Fruit fly (Drosophila melanogaster) whole organism, embryonic: ENCODE results near the gene UQCR-C2.

ENCODE experiments used
- CG10147 ChIP-seq: fragments of 200-800 bp; sonication (Bioruptor generic); optimal IDR thresholded peaks from 2 replicates; lab custom pipeline; 2019; ENCODE audit warnings: missing biosample characterization, mild to moderate bottlenecking, missing genetic modification characterization, moderate library complexity
- CG10274 ChIP-seq: fragments of 200-800 bp; sonication (Bioruptor generic); optimal IDR thresholded peaks from 3 replicates; lab custom pipeline; 2017; ENCODE audit warnings: missing biosample characterization, mild to moderate bottlenecking, missing genetic modification characterization
- CG11696 ChIP-seq: fragments of 200-800 bp; sonication (Bioruptor generic); IDR thresholded peaks from 2 replicates; pipeline ENCODE4 v1.3.6; 2022; ENCODE audit warnings: missing biosample characterization, missing genetic modification characterization
- CG13296 ChIP-seq: fragments of 200-800 bp; sonication (Bioruptor generic); optimal IDR thresholded peaks from 3 replicates; lab custom pipeline; 2018; ENCODE audit warnings: missing biosample characterization, mild to moderate bottlenecking, missing genetic modification characterization
- CG14014 ChIP-seq: fragments of 200-800 bp; sonication (Bioruptor generic); IDR thresholded peaks from 2 replicates; pipeline ENCODE4 v1.3.6; 2022; ENCODE audit warnings: missing biosample characterization, missing genetic modification characterization
- CG14050 ChIP-seq: fragments of 200-800 bp; sonication (Bioruptor generic); IDR thresholded peaks from 3 replicates; pipeline ENCODE4 v1.3.6; 2022; ENCODE audit warnings: missing biosample characterization, missing genetic modification characterization
- CG17186 ChIP-seq: fragments of 200-800 bp; sonication (Bioruptor generic); optimal IDR thresholded peaks from 3 replicates; lab custom pipeline; 2017; ENCODE audit warnings: missing biosample characterization, missing genetic modification reagents, missing genetic modification characterization
- CG17612 ChIP-seq: fragments of 200-800 bp; sonication (Bioruptor generic); IDR thresholded peaks from 2 replicates; pipeline ENCODE4 v1.3.6; 2022; ENCODE audit warnings: missing biosample characterization, missing genetic modification characterization
- CG17802 ChIP-seq: fragments of 200-800 bp; sonication (Bioruptor generic); optimal IDR thresholded peaks from 2 replicates; lab custom pipeline; 2018; ENCODE audit warnings: missing biosample characterization, mild to moderate bottlenecking, missing genetic modification characterization, moderate library complexity
- CG2129 ChIP-seq: fragments of 200-800 bp; sonication (Bioruptor generic); IDR thresholded peaks from 2 replicates; pipeline ENCODE4 v1.3.6; 2022; ENCODE audit warnings: missing biosample characterization, missing genetic modification characterization; ENCODE audit not compliant: partially characterized antibody
- CG2889 ChIP-seq: fragments of 200-800 bp; sonication (Bioruptor generic); IDR thresholded peaks from 3 replicates; pipeline ENCODE4 v1.3.6; 2022; ENCODE audit warnings: missing biosample characterization, missing genetic modification characterization
- CG32532 ChIP-seq: fragments of 200-800 bp; sonication (Bioruptor generic); IDR thresholded peaks from 2 replicates; pipeline ENCODE4 v1.3.6; 2022; ENCODE audit warnings: missing biosample characterization, missing genetic modification characterization
- CG3407 ChIP-seq: fragments of 200-800 bp; sonication (Bioruptor generic); optimal IDR thresholded peaks from 2 replicates; lab custom pipeline; 2018; ENCODE audit warnings: missing biosample characterization, mild to moderate bottlenecking, missing genetic modification characterization
- CG4360 ChIP-seq: fragments of 200-800 bp; sonication (Bioruptor generic); IDR thresholded peaks from 2 replicates; pipeline ENCODE4 v1.3.6; 2022; ENCODE audit warnings: missing biosample characterization, missing genetic modification characterization
- CG6254 ChIP-seq: fragments of 200-800 bp; sonication (Bioruptor generic); optimal IDR thresholded peaks from 3 replicates; lab custom pipeline; 2017; ENCODE audit warnings: mild to moderate bottlenecking, missing biosample characterization, missing genetic modification reagents, missing genetic modification characterization
- CG7963 ChIP-seq: fragments of 200-800 bp; sonication (Bioruptor generic); IDR thresholded peaks from 3 replicates; pipeline ENCODE4 v1.3.6; 2022; ENCODE audit warnings: missing biosample characterization, missing genetic modification characterization; ENCODE audit not compliant: partially characterized antibody
- CG9215 ChIP-seq: fragments of 200-800 bp; sonication (Bioruptor generic); IDR thresholded peaks from 2 replicates; pipeline ENCODE4 v1.3.6; 2022; ENCODE audit warnings: missing biosample characterization, missing genetic modification characterization
- Chrac-16 ChIP-seq: fragments of 200-800 bp; sonication (Bioruptor generic); optimal IDR thresholded peaks from 3 replicates; lab custom pipeline; 2016; ENCODE audit warnings: missing biosample characterization, missing genetic modification characterization
- Dfd ChIP-seq, 2 experiments: fragments of >200 bp; optimal IDR thresholded peaks; 2 replicates each; lab custom pipeline; 2017; ENCODE audit warnings: missing biosample characterization in 2 of 2, missing genetic modification characterization in 2 of 2
- Dref ChIP-seq: fragments of 200-800 bp; sonication (Bioruptor generic); IDR thresholded peaks from 2 replicates; pipeline ENCODE4 v1.3.6; 2022; ENCODE audit warnings: missing biosample characterization, missing genetic modification characterization
- Fer3 ChIP-seq: fragments of 200-800 bp; sonication (Bioruptor generic); optimal IDR thresholded peaks from 2 replicates; lab custom pipeline; 2018; ENCODE audit warnings: missing biosample characterization, mild to moderate bottlenecking, missing genetic modification characterization, moderate library complexity
- Gsc ChIP-seq: fragments of 200-800 bp; sonication (Bioruptor generic); IDR thresholded peaks from 2 replicates; pipeline ENCODE4 v1.3.6; 2022; ENCODE audit warnings: missing biosample characterization, missing genetic modification characterization
- HLH54F ChIP-seq: fragments of 200-800 bp; sonication (Bioruptor generic); optimal IDR thresholded peaks from 3 replicates; lab custom pipeline; 2016; ENCODE audit warnings: missing biosample characterization, missing genetic modification characterization
- HmgZ ChIP-seq: fragments of 200-800 bp; sonication (Bioruptor generic); optimal IDR thresholded peaks from 2 replicates; lab custom pipeline; 2018; ENCODE audit warnings: missing biosample characterization, mild to moderate bottlenecking, missing genetic modification characterization
- Lim3 ChIP-seq: fragments of 200-800 bp; sonication (Bioruptor generic); IDR thresholded peaks from 2 replicates; pipeline ENCODE4 v1.3.6; 2022; ENCODE audit warnings: missing biosample characterization, missing genetic modification characterization
- NC2β ChIP-seq: fragments of 200-800 bp; sonication (Bioruptor generic); optimal IDR thresholded peaks from 2 replicates; lab custom pipeline; 2016; ENCODE audit warnings: missing biosample characterization, missing genetic modification characterization
- NFAT ChIP-seq: fragments of 200-800 bp; sonication (Bioruptor generic); IDR thresholded peaks from 2 replicates; pipeline ENCODE4 v1.3.6; 2022; ENCODE audit warnings: missing biosample characterization, missing genetic modification characterization
- Rfx ChIP-seq: fragments of 200-800 bp; sonication (Bioruptor generic); IDR thresholded peaks from 2 replicates; pipeline ENCODE4 v1.3.6; 2022; ENCODE audit warnings: missing biosample characterization, missing genetic modification characterization
- Taf1 ChIP-seq: fragments of 200-800 bp; sonication (Bioruptor generic); IDR thresholded peaks from 2 replicates; pipeline ENCODE4 v1.3.6; 2022; ENCODE audit warnings: missing biosample characterization, missing genetic modification characterization
- caup ChIP-seq: fragments of 200-800 bp; sonication (Bioruptor generic); optimal IDR thresholded peaks from 3 replicates; lab custom pipeline; 2017; ENCODE audit warnings: missing biosample characterization, mild to moderate bottlenecking, missing genetic modification characterization, moderate library complexity; ENCODE audit not compliant: severe bottlenecking
- cg ChIP-seq: fragments of 200-800 bp; sonication (Bioruptor generic); optimal IDR thresholded peaks from 3 replicates; lab custom pipeline; 2019; ENCODE audit warnings: missing biosample characterization, mild to moderate bottlenecking, missing genetic modification characterization, moderate library complexity
- ci ChIP-seq: fragments of 200-800 bp; sonication (Bioruptor generic); IDR thresholded peaks from 3 replicates; pipeline ENCODE4 v1.3.6; 2022; ENCODE audit warnings: missing biosample characterization, missing genetic modification characterization
- corto ChIP-seq: fragments of 200-800 bp; sonication (Bioruptor generic); optimal IDR thresholded peaks from 2 replicates; lab custom pipeline; 2016; ENCODE audit warnings: missing biosample characterization, mild to moderate bottlenecking, missing genetic modification characterization, moderate library complexity
- fd96Cb ChIP-seq: fragments of 200-800 bp; sonication (Bioruptor generic); optimal IDR thresholded peaks from 2 replicates; lab custom pipeline; 2018; ENCODE audit warnings: missing biosample characterization, mild to moderate bottlenecking, missing genetic modification characterization, moderate library complexity
- fru ChIP-seq: fragments of >200 bp; optimal IDR thresholded peaks from 2 replicates; lab custom pipeline; 2017
- ftz-f1 ChIP-seq: fragments of 200-800 bp; sonication (Bioruptor generic); optimal IDR thresholded peaks from 2 replicates; lab custom pipeline; 2016; ENCODE audit warnings: missing biosample characterization, missing genetic modification characterization
- fu2 ChIP-seq: fragments of 200-800 bp; sonication (Bioruptor generic); optimal IDR thresholded peaks from 2 replicates; lab custom pipeline; 2016; ENCODE audit warnings: missing biosample characterization, missing genetic modification characterization
- gcm2 ChIP-seq: fragments of 200-800 bp; sonication (Bioruptor generic); optimal IDR thresholded peaks from 2 replicates; lab custom pipeline; 2016; ENCODE audit warnings: missing biosample characterization, missing genetic modification characterization
- inv ChIP-seq: fragments of 200-800 bp; sonication (Bioruptor generic); IDR thresholded peaks from 2 replicates; pipeline ENCODE4 v1.3.6; 2022; ENCODE audit warnings: missing biosample characterization, missing genetic modification characterization; ENCODE audit not compliant: partially characterized antibody
- lmd ChIP-seq: fragments of 200-800 bp; sonication (Bioruptor generic); IDR thresholded peaks from 2 replicates; pipeline ENCODE4 v1.3.6; 2022; ENCODE audit warnings: missing biosample characterization, missing genetic modification characterization
- pb ChIP-seq: fragments of 200-800 bp; sonication (Bioruptor generic); optimal IDR thresholded peaks from 3 replicates; lab custom pipeline; 2016; ENCODE audit warnings: missing biosample characterization, missing genetic modification characterization
- pita ChIP-seq: fragments of 200-800 bp; sonication (Bioruptor generic); optimal IDR thresholded peaks from 2 replicates; lab custom pipeline; 2017; ENCODE audit warnings: missing biosample characterization, mild to moderate bottlenecking, missing genetic modification characterization
- prd ChIP-seq, 3 experiments: fragments of >200 bp in 2 of 3; fragments of 200-800 bp in 1 of 3; sonication (Bioruptor generic) in 1 of 3; optimal IDR thresholded peaks in 2 of 3; IDR thresholded peaks in 1 of 3; 2 replicates in 2 of 3; 3 replicates in 1 of 3; pipeline versions ENCODE4 v1.3.6 to Lab custom; 2017 to 2022; ENCODE audit warnings: missing biosample characterization in 1 of 3, missing genetic modification characterization in 1 of 3
- pros ChIP-seq: fragments of 200-800 bp; sonication (Bioruptor generic); optimal IDR thresholded peaks from 3 replicates; lab custom pipeline; 2019; ENCODE audit warnings: missing biosample characterization, mild to moderate bottlenecking, missing genetic modification characterization, moderate library complexity
- pum ChIP-seq: fragments of 200-800 bp; sonication (Bioruptor generic); optimal IDR thresholded peaks from 2 replicates; lab custom pipeline; 2016; ENCODE audit warnings: missing biosample characterization, missing genetic modification characterization
- sc ChIP-seq, 3 experiments: fragments of >200 bp in 2 of 3; fragments of 200-800 bp in 1 of 3; sonication (Bioruptor generic) in 1 of 3; optimal IDR thresholded peaks; 2 replicates in 2 of 3; 3 replicates in 1 of 3; lab custom pipeline; 2017; ENCODE audit warnings: mild to moderate bottlenecking in 1 of 3, missing biosample characterization in 1 of 3, missing genetic modification characterization in 1 of 3, missing genetic modification reagents in 1 of 3
- schlank ChIP-seq: fragments of 200-800 bp; sonication (Bioruptor generic); optimal IDR thresholded peaks from 2 replicates; lab custom pipeline; 2018; ENCODE audit warnings: missing biosample characterization, mild to moderate bottlenecking, missing genetic modification characterization
- slou ChIP-seq: fragments of 200-800 bp; sonication (Bioruptor generic); optimal IDR thresholded peaks from 3 replicates; lab custom pipeline; 2016; ENCODE audit warnings: missing biosample characterization, missing genetic modification characterization
- toy ChIP-seq: fragments of 200-800 bp; sonication (Bioruptor generic); IDR thresholded peaks from 2 replicates; pipeline ENCODE4 v1.3.6; 2022; ENCODE audit warnings: missing biosample characterization, missing genetic modification characterization
- tx ChIP-seq: fragments of 200-800 bp; sonication (Bioruptor generic); optimal IDR thresholded peaks from 2 replicates; lab custom pipeline; 2016; ENCODE audit warnings: missing biosample characterization, missing genetic modification characterization
- wor ChIP-seq: fragments of 200-800 bp; sonication (Bioruptor generic); IDR thresholded peaks from 2 replicates; pipeline ENCODE4 v1.3.6; 2022; ENCODE audit warnings: missing biosample characterization, missing genetic modification characterization

Gene UQCR-C2

DNA sequence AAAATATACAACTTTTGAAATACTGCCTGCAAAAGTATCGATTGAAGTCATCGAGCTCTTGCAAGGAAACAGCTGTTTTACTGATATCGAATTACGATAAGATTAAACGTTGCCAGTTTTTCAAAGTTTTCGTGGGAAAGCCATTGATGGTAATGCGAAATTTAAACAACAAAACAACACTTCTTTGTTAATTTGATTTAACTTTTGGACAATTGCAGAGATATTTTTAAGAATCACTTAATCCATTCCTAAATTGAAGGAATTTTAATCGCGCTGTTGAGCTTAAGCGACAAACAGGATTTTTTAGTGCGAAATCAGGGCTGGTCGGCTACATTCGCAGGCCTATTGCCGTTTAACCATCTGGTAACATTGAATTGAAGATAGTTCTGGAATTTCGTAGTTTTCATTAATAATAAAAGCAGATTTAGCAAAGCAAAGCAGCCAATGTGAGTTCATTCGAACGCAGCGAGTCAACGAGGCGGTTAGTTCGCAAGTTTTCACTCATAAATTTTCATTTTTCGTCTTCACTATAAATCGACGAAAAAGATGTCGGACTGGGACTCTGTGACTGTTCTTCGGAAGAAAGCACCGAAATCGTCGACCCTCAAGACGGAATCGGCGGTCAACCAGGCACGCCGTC, 9.5 kb upstream of the UQCR-C2 start, which contains the start of gene mbf1 (continued):
- TF ChIP-seq CG17612 (GFP tag; lab: Robert Waterston, UW), result no peak
- TF ChIP-seq tx (GFP tag; lab: Kevin White, UChicago), result no peak
- TF ChIP-seq Gsc, result no peak
- no peak for TF ChIP-seq toy (GFP tag; lab: Robert Waterston, UW)
- TF ChIP-seq CG10147 (GFP tag; lab: Kevin White, UChicago), result no peak
- TF ChIP-seq CG10274, result no peak
- peak; percentile 53 for TF ChIP-seq HmgZ (tag; lab: Kevin White, UChicago)
- TF ChIP-seq corto, result no peak
- TF ChIP-seq wor, result no peak
- TF ChIP-seq Taf1 (GFP tag; lab: Robert Waterston, UW), result no peak
- no peak for TF ChIP-seq pum
- no peak for TF ChIP-seq CG32532 (GFP tag; lab: Robert Waterston, UW)
- TF ChIP-seq HLH54F (GFP tag; lab: Kevin White, UChicago), result no peak
- no peak for TF ChIP-seq Lim3
- TF ChIP-seq slou (GFP tag; lab: Kevin White, UChicago), result no peak
- no peak for TF ChIP-seq gcm2 (GFP tag; lab: Kevin White, UChicago)
- peak; percentile 48; the same call in 1 of the 2 replicates for TF ChIP-seq inv (GFP tag; lab: Robert Waterston, UW)
- TF ChIP-seq Fer3 (tag; lab: Kevin White, UChicago), result no peak
- TF ChIP-seq pita (GFP tag; lab: Kevin White, UChicago), result no peak
- TF ChIP-seq schlank (tag; lab: Kevin White, UChicago), result no peak
- no peak for TF ChIP-seq CG13296
- TF ChIP-seq Dref (GFP tag; lab: Robert Waterston, UW), result peak; percentile 67
- TF ChIP-seq fu2 (GFP tag; lab: Kevin White, UChicago), result no peak
- no peak for TF ChIP-seq prd (optimal IDR thresholded peaks at IDR 0.05; lab: Kevin White, UChicago)
- TF ChIP-seq prd (GFP tag; IDR thresholded peaks at IDR 0.05; lab: Robert Waterston, UW), result no peak
- TF ChIP-seq CG11696 (GFP tag; lab: Robert Waterston, UW), result no peak
- TF ChIP-seq CG7963 (GFP tag; lab: Robert Waterston, UW), result no peak
- TF ChIP-seq NC2β (GFP tag; lab: Kevin White, UChicago), result peak; percentile 9
- no peak for TF ChIP-seq pb (GFP tag; lab: Kevin White, UChicago)
- TF ChIP-seq pros (GFP tag; lab: Kevin White, UChicago), result no peak
- no peak for TF ChIP-seq fru (lab: Kevin White, UChicago)
- no peak for TF ChIP-seq ftz-f1 (GFP tag; lab: Kevin White, UChicago)
- TF ChIP-seq CG2889 (GFP tag; lab: Robert Waterston, UW), result no peak
- no peak for TF ChIP-seq caup
- no peak for TF ChIP-seq NFAT (GFP tag; lab: Robert Waterston, UW)
- no peak for TF ChIP-seq CG14014 (GFP tag; lab: Robert Waterston, UW)
- TF ChIP-seq sc (optimal IDR thresholded peaks at IDR 0.05; lab: Kevin White, UChicago), result no peak
- TF ChIP-seq sc (GFP tag; optimal IDR thresholded peaks at IDR 0.05; lab: Kevin White, UChicago), result no peak
- peak; percentile 65 for TF ChIP-seq CG17186 (GFP tag; lab: Kevin White, UChicago)
- TF ChIP-seq CG17802 (tag; lab: Kevin White, UChicago), result no peak
- TF ChIP-seq Chrac-16 (GFP tag; lab: Kevin White, UChicago), result no peak
- TF ChIP-seq fd96Cb (tag; lab: Kevin White, UChicago), result no peak
- no peak for TF ChIP-seq ci (GFP tag; lab: Robert Waterston, UW)
- no peak for TF ChIP-seq lmd
- no peak; the same call in 1 of the 2 replicates for TF ChIP-seq Rfx (GFP tag; lab: Robert Waterston, UW)
- no peak for TF ChIP-seq CG9215 (GFP tag; lab: Robert Waterston, UW)
- no peak for TF ChIP-seq CG2129
- no peak for TF ChIP-seq CG6254 (GFP tag; lab: Kevin White, UChicago)
- no peak for TF ChIP-seq CG14050
- no peak for TF ChIP-seq CG3407 (GFP tag; lab: Kevin White, UChicago)
- no peak for TF ChIP-seq Dfd (GFP tag; optimal IDR thresholded peaks at IDR 0.05; lab: Kevin White, UChicago)
- TF ChIP-seq cg, result no peak
- no peak for TF ChIP-seq CG4360
